Worm (Caenorhabditis elegans) whole organism, L4/young adult: ENCODE results near the gene npr-16.

Source experiments
- W03F9.2 ChIP-seq: fragments of 150-350 bp; optimal IDR thresholded peaks from 2 replicates; lab custom pipeline; 2014; ENCODE audit warnings: missing biosample characterization, missing genetic modification characterization
- him-1 ChIP-seq: sonication (generic microtip); optimal IDR thresholded peaks from 2 replicates; lab custom pipeline; 2016; ENCODE audit warnings: missing genotype, missing genetic modification reagents, missing genetic modification characterization, missing compliant biosample characterization

ce11 chrX:3499867-3500266 lies 18.7 kb upstream of the npr-16 start:
- TF ChIP-seq W03F9.2 (no peak), him-1 (tag; lab: Kevin White, UChicago) (no peak)
